Worm (Caenorhabditis elegans): ENCODE data around the gene prdx-2.
A peak's percentile ranks its signal among the peaks of the same experiment; 100 is the strongest.

Gene prdx-2

DNA sequence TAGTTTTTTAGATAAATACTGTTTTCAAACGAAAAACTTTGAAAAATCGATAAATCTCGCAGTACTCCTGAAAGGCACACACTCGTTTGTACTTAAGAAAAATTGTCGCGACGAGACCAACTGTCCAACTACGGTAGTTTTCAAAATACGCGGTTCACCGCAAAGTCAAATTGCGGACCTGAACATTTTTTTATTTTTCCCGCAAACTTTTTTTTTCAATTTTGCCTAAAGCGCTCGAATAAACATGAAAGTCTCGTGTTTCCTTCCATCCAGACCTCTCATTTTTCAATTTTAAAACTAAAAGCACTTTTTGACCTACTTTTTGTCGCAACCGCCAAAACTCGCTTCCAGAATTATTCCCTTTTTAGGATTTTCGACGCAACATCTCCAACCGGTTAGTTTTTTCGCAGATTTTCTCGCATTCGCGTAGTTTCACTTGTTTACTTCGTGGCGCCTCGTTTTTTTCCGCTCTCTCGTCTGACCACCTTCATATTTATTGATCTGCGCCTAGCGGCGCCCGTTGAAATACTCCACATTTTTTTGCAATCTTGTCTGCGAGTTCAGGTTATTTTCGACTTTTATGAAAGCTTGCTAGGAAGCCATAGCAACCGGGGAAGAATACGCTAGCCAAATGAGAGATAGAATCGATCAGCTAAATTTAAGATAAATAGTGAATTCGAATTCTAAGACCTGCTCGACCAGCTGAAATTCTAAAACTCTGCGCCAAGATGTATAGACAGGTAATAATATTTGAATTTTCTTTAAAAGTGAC lies at the start of gene prdx-2:
Gene prdx-2 (plus strand): TSS at position 729 of the 772 bp plus-strand sequence.
- TF ChIP-seq dao-5 (tag; optimal IDR thresholded peaks at IDR 0.05) (no peak), W03F9.2 (tag; optimal IDR thresholded peaks at IDR 0.05) (no peak), him-1 (tag; optimal IDR thresholded peaks at IDR 0.05) (no peak)

DNA sequence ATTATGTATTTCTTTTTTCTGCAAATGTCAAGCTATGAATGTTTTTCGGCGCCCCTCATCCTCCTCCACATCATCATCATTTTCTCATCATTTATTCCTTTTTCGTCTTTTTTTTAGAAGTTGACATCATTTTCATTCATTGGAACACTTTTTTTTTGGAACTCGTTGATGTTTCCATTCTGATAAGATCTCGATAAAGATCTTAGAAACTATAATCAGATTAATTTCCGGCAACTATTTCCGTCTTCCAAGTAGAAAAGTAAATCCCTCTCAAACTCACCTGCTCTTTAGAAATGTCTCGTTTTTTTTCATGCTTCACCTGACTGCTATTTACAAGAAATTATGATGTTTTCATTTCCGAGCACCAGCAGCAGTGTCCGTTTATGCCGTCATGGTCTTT lies 49.1 kb upstream of the prdx-2 start:
- TF ChIP-seq him-1 (tag; optimal IDR thresholded peaks at IDR 0.05) (no peak), dao-5 (tag; optimal IDR thresholded peaks at IDR 0.05) (no peak), W03F9.2 (tag; optimal IDR thresholded peaks at IDR 0.05) (no peak)

DNA sequence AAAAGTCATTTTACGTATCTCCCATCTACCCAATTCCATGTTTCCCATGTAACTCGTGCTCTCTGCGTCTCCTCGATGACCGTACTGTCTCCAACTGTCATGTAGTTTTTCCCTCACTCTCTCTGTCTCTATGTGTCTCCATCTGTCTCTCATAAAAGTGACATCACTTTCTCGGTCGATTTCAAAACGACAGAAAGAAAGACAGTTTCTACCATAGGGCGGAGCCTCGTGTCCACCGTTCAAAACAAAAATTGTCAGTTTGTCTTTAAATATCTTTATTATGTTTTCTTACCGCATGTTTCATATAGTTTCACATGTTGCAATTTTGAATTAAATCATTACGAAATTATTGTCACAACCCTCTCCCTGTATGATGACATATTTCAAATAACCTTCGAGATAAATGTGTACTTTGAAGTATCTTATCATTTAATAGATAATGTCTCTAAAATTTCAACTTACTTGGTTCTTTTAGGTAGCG lies 47.7 kb upstream of the prdx-2 start:
- TF ChIP-seq dao-5 (tag; optimal IDR thresholded peaks at IDR 0.05) (no peak), W03F9.2 (tag; optimal IDR thresholded peaks at IDR 0.05) (peak; percentile 25)

DNA sequence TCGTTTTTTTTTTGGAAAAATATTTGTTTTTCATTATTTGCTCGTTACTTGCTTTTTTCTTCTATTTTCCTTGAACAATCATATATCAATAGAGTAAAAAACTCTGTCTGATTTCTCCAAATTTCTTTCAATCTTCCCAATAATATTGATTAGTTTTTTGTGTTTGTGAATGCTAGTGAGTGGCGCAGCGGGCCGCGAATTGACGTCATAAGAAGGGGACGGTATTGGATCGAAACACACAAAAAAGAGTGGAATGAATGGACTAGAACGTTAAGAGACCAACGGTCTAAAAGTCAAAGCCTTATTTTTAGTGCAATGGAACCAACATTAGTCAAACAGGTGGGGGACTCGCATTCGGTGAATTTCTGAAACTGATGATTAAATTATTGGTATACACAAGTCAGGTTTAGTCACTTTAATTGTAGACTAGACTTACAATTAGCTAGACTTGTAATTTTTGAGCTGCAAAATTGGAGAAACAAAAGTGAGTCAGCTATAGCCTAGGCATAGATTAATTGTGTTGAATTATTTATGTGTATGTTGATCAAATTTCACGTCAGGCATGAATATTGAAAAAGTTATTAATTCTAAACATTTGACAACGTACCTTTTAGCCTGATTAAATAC lies 46.2 kb upstream of the prdx-2 start:
- TF ChIP-seq dao-5 (tag; optimal IDR thresholded peaks at IDR 0.05) (no peak), him-1 (tag; optimal IDR thresholded peaks at IDR 0.05) (no peak), W03F9.2 (tag; optimal IDR thresholded peaks at IDR 0.05) (no peak)

DNA sequence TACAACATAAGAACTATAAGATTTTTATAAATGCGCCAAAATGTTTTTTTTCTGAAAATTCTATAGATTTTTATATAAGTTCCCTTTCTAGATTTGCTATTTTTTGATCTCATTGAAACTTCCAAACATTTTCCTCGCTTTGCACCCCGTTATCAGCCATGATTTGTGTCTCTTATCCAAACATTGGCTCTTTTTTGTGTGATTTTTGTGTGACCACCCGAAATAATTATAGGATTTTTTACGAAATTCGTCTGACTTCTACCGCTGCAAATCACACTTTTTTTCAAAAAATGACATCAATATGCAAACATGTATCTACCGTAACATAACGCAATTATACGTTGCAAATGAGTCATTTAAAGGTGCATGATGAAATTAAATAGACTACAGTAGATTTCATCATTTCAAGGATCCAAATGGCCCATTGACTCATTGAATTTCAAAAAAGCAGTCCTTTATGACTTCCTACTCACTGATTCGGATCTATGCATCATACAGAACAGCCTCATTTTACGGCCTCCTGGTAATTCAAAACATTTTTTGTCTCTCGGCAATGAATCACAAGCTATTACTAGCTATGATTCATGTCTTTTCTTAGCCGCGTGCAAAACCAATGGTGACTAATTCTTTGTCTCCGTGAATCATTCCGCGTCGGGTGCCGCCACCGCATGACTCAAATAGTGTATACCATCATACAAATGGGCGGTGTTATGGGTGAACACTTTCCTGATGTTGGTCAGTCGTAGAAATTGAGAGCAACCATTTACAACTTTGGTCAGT lies 45.5 kb upstream of the prdx-2 start:
- no peak for TF ChIP-seq him-1 (tag; optimal IDR thresholded peaks at IDR 0.05)
- no peak for TF ChIP-seq dao-5 (tag; optimal IDR thresholded peaks at IDR 0.05)
- no peak for TF ChIP-seq W03F9.2 (tag; optimal IDR thresholded peaks at IDR 0.05)

DNA sequence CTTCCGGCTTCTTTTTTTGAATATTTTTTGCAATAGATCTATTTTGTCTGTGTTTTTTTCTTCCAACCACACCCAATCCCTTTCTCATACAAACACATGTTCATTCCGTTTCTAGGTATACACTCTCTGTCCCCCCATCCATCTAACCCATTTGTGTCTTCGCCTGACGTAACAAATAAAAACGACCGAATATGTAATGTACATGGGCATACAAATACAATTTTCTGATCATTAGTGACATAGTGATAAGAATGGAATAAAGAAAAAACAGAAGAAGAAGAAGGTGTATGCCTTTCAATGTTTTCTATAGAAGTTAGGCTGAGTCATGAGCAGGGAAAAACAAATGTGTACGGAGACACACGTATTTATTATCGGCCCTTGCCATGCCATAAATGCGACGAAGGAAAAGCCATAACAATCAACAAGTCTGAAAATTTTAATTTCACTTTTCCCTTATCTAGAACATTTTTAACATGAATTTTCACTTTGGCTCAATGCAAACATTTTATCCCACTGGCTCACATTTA lies 44.2 kb upstream of the prdx-2 start:
- TF ChIP-seq him-1 (tag; optimal IDR thresholded peaks at IDR 0.05), result no peak
- TF ChIP-seq dao-5 (tag; optimal IDR thresholded peaks at IDR 0.05), result no peak
- TF ChIP-seq W03F9.2 (tag; optimal IDR thresholded peaks at IDR 0.05), result no peak

DNA sequence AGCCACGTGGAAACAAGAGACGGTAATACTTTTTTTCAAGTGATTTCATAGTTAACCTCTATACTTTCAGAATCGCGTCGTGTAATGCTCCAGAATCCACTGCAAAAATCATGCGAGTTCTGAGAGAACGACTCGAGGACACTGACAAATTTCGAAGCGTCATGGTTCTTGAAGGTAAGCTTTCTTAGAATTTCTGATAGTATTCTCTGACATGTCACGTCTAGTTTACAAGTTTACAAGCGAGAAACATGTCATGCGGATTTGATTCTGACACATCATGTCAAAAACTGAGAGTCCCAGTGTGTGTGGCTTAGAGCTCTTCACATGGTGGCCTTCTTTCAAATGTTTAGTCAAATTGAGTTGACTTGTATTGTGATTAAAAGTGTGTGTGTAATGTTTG lies 43.4 kb upstream of the prdx-2 start:
- TF ChIP-seq dao-5 (tag; optimal IDR thresholded peaks at IDR 0.05) (no peak), W03F9.2 (tag; optimal IDR thresholded peaks at IDR 0.05) (no peak), him-1 (tag; optimal IDR thresholded peaks at IDR 0.05) (no peak)

DNA sequence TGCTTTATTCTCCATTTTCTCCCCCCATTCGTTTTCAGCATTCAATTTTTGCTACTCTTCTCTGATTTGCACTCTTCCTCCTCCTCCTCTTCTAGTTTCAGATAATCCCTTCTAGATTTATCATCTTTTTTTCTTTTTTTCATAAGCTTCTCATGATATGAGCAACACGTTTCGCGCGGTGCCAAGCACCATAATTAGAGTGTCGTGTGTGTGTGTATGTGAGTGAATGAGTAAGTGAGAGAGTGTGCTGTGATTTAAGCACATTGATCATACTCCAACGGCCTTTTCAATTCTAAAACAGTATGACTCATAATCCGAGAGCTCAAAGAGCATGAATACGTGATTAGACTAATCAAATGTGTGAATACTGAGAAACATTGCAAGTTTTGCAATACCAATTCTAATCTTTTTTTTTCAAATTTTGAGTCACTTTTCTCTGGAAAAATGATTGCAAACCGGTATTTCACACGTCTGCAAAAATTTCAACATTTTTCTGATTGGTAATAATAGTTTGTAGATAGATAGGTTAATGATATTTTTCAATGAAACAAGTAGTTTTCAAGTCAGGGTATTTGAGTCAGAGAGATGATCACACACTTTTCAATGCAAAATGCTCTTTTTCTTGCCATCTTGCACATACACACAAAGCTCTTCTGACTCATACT lies 42.5 kb upstream of the prdx-2 start:
- TF ChIP-seq W03F9.2 (tag; optimal IDR thresholded peaks at IDR 0.05), result no peak
- TF ChIP-seq dao-5 (tag; optimal IDR thresholded peaks at IDR 0.05), result no peak
- TF ChIP-seq him-1 (tag; optimal IDR thresholded peaks at IDR 0.05), result no peak

DNA sequence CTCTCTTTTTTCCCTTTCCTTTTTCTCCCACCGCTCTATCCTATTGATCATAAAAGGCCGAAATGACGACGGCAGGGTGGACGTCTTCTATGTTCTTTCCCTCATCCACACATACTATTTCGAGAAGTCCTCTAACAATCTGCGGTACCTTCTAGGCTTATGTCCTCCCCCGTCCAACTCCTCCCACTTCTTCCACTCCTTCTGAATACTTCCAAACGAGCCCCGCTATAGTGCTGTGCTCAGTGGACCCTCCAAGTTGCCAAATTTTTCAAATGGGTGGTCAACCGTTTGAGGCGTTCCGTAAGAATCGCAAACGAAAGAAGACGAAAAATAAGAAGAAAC lies 42.0 kb upstream of the prdx-2 start:
- TF ChIP-seq dao-5 (tag; optimal IDR thresholded peaks at IDR 0.05), result peak; percentile 2
- TF ChIP-seq W03F9.2 (tag; optimal IDR thresholded peaks at IDR 0.05), result no peak
- peak; percentile 70 for TF ChIP-seq him-1 (tag; optimal IDR thresholded peaks at IDR 0.05)

DNA sequence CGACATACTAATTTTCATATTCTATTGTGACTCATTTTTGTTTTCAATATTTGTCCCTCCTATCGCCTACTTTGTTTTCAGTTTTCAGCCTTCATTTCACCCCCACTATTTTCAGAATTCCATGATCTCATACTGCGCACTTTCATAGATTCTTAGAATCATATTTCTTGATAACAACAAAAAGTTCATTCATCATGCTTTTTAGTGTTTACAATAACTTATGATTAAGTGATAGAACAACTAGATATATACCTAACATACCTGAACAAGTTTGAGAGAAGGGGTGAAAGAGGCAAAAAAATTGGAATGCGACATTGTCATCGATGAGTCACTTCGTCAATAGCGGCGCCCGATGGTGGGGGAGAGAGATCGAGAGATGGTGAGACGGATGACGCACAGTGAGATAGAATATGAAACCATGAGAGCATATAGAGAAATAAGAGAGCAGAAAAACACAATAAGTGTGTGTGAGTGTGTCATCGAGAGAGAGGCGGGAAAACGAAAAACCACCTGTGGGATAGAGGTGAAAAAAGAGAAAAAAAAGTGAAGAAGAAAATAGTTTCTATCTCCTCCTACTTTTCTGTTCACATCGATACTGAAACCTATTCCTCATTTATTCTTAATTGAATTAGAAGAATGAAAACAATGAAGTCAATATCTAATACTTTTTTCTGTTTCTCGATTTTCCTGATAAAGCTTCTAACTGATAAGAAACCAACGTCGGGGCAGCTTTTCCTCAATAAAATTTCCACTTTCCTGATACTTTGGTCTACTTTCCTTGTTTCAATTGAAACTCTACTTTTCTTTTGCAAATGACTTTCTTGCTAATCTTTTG lies 41.1 kb upstream of the prdx-2 start:
- TF ChIP-seq dao-5 (tag; optimal IDR thresholded peaks at IDR 0.05) (no peak), W03F9.2 (tag; optimal IDR thresholded peaks at IDR 0.05) (peak; percentile 12), him-1 (tag; optimal IDR thresholded peaks at IDR 0.05) (peak; percentile 40)

DNA sequence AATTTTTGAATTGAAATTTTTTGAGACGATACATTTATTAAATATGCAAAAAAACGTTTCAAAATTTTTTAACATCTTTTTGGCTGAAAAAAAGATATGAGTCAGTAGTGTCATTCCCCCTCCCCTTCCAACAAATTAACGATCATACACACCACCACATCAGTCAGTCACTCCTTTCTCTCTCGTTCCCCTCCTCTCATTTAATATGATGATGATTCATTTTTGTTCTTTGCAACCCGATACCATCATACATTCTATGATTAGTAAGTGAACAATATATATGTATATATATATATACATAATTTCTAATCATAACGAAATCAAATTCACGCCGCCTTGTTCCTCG lies 40.5 kb upstream of the prdx-2 start:
- TF ChIP-seq him-1 (tag; optimal IDR thresholded peaks at IDR 0.05), result no peak
- no peak for TF ChIP-seq W03F9.2 (tag; optimal IDR thresholded peaks at IDR 0.05)
- TF ChIP-seq dao-5 (tag; optimal IDR thresholded peaks at IDR 0.05), result no peak

DNA sequence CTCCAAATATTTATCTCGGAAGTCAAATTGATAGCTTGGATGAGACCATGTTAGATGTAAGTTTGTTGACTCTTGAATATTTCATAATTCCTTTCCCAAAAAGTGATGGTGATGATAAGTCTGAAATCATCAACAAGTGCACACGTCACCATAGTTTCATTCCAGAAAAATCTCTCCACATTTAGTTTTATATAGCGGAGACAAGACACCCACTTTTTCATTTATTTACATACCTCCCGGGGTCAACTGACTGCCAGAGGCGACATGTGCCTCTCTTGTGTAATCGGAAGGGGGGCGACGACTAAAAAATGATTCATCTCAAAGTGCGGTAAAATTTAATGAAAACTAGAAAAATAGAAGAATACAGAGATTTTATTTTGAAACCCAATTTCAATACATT lies 39.7 kb upstream of the prdx-2 start:
- TF ChIP-seq W03F9.2 (tag; optimal IDR thresholded peaks at IDR 0.05) (no peak), dao-5 (tag; optimal IDR thresholded peaks at IDR 0.05) (no peak), him-1 (tag; optimal IDR thresholded peaks at IDR 0.05) (no peak)

DNA sequence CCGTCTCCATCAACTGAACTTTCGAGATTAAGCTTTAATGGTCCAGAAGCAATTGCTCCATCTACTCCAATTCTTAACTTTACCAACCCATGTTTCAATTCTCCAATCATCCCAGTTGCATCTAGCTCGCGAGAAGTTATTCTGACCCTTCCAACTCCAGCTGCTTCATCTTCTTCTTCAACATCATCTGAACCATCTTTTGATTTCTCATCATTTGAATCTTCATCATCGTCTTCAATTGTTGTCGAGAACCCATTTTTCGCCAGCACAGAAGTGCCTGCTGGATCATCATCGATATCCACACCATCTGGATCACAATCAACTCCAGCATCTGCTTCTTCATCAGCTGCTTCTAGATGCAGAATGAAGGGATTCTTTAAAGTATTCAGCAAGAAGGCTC lies 38.4 kb upstream of the prdx-2 start:
- TF ChIP-seq W03F9.2 (tag; optimal IDR thresholded peaks at IDR 0.05) (no peak), dao-5 (tag; optimal IDR thresholded peaks at IDR 0.05) (no peak), him-1 (tag; optimal IDR thresholded peaks at IDR 0.05) (no peak)
